Worm (Caenorhabditis elegans) whole organism, L1 larva: ENCODE data around the gene str-225.

Experiments used
- alr-1 ChIP-seq: fragments of 200-800 bp; sonication (Bioruptor generic); optimal IDR thresholded peaks from 2 replicates; lab custom pipeline; 2018; ENCODE audit warnings: borderline replicate concordance, mild to moderate bottlenecking, missing genetic modification characterization, missing compliant biosample characterization
- blmp-1 ChIP-seq: fragments of 150-350 bp; optimal IDR thresholded peaks from 2 replicates; lab custom pipeline; 2014; ENCODE audit warnings: missing biosample characterization, missing genetic modification characterization
- ces-1 ChIP-seq: fragments of 150-350 bp; optimal IDR thresholded peaks from 2 replicates; lab custom pipeline; 2014; ENCODE audit warnings: missing biosample characterization, missing genetic modification reagents, missing genetic modification characterization
- dsc-1 ChIP-seq: sonication (generic microtip); optimal IDR thresholded peaks from 2 replicates; lab custom pipeline; 2016; ENCODE audit warnings: mild to moderate bottlenecking, missing genetic modification characterization, missing compliant biosample characterization
- egl-27 ChIP-seq, 2 experiments: fragments of 150-350 bp in 1 of 2; sonication (generic microtip); optimal IDR thresholded peaks; 3 replicates each; lab custom pipeline; 2017 to 2018; ENCODE audit warnings: missing biosample characterization in 2 of 2, missing genetic modification characterization in 2 of 2, missing genetic modification reagents in 2 of 2
- fkh-4 ChIP-seq: sonication (generic microtip); optimal IDR thresholded peaks from 2 replicates; lab custom pipeline; 2016; ENCODE audit warnings: missing compliant biosample characterization, missing genetic modification characterization, borderline replicate concordance
- pqm-1 ChIP-seq: sonication (generic microtip); optimal IDR thresholded peaks from 3 replicates; lab custom pipeline; 2017; ENCODE audit warnings: missing biosample characterization, missing genetic modification characterization
- rnt-1 ChIP-seq: sonication (generic microtip); optimal IDR thresholded peaks from 2 replicates; lab custom pipeline; 2016; ENCODE audit warnings: mild to moderate bottlenecking, missing genetic modification characterization, moderate library complexity, missing compliant biosample characterization
- snpc-4 ChIP-seq: fragments of 150-350 bp; optimal IDR thresholded peaks from 2 replicates; lab custom pipeline; 2014; ENCODE audit warnings: missing biosample characterization, missing genetic modification characterization
- sox-4 ChIP-seq: sonication (generic microtip); optimal IDR thresholded peaks from 2 replicates; lab custom pipeline; 2016; ENCODE audit warnings: missing genetic modification characterization, missing compliant biosample characterization
- unc-62 ChIP-seq: fragments of 150-350 bp; optimal IDR thresholded peaks from 2 replicates; lab custom pipeline; 2014; ENCODE audit warnings: missing biosample characterization, missing genetic modification reagents, missing genetic modification characterization

- no peak for TF ChIP-seq snpc-4
- no peak for TF ChIP-seq ces-1 (GFP tag; lab: Kevin White, UChicago)
- no peak for TF ChIP-seq fkh-4 (tag; lab: Kevin White, UChicago)
- no peak for TF ChIP-seq egl-27 (tag; optimal IDR thresholded peaks at IDR 0.05; lab: Kevin White, UChicago)
- no peak for TF ChIP-seq rnt-1 (tag; lab: Kevin White, UChicago)
- no peak for TF ChIP-seq pqm-1 (tag; lab: Kevin White, UChicago)
- TF ChIP-seq dsc-1 (tag; lab: Kevin White, UChicago) = no peak
- no peak for TF ChIP-seq blmp-1 (tag; lab: Kevin White, UChicago)
- no peak for TF ChIP-seq alr-1 (tag; lab: Kevin White, UChicago)
- TF ChIP-seq sox-4 (tag; lab: Kevin White, UChicago) = no peak
- TF ChIP-seq unc-62 (GFP tag; lab: Kevin White, UChicago) = no peak
Measured at ce11 chrV:3530403-3530802, 22.8 kb downstream of the str-225 start, which contains the start of gene srbc-66.
